Worm (Caenorhabditis elegans) whole organism, mixed stage, embryonic: ENCODE data around the gene nhr-164.

Experiments
- M03D4.4 ChIP-seq: sonication (generic microtip); optimal IDR thresholded peaks from 2 replicates; lab custom pipeline; 2017; ENCODE audit warnings: mild to moderate bottlenecking, missing genetic modification characterization, missing compliant biosample characterization
- bed-3 ChIP-seq: fragments of 200-800 bp; sonication (Bioruptor generic); optimal IDR thresholded peaks from 3 replicates; lab custom pipeline; 2018; ENCODE audit warnings: mild to moderate bottlenecking, missing genetic modification characterization, moderate library complexity, missing compliant biosample characterization
- blmp-1 ChIP-seq: fragments of 150-350 bp; optimal IDR thresholded peaks from 2 replicates; lab custom pipeline; 2014; ENCODE audit warnings: missing biosample characterization, missing genetic modification characterization
- ceh-39 ChIP-seq: fragments of 150-350 bp; optimal IDR thresholded peaks from 2 replicates; lab custom pipeline; 2014; ENCODE audit warnings: missing biosample characterization, missing genetic modification characterization
- ceh-43 ChIP-seq: fragments of 200-800 bp; sonication (Bioruptor generic); optimal IDR thresholded peaks from 2 replicates; lab custom pipeline; 2018; ENCODE audit warnings: mild to moderate bottlenecking, missing genetic modification characterization, moderate library complexity, missing compliant biosample characterization
- ceh-83 ChIP-seq: fragments of 200-800 bp; sonication (Bioruptor generic); optimal IDR thresholded peaks from 2 replicates; lab custom pipeline; 2018; ENCODE audit warnings: mild to moderate bottlenecking, missing genetic modification characterization, missing compliant biosample characterization
- ces-1 ChIP-seq: fragments of 150-350 bp; optimal IDR thresholded peaks from 2 replicates; lab custom pipeline; 2014; ENCODE audit warnings: missing biosample characterization, missing genetic modification reagents, missing genetic modification characterization
- cnd-1 ChIP-seq: fragments of 200-800 bp; sonication (Bioruptor generic); optimal IDR thresholded peaks from 2 replicates; lab custom pipeline; 2018; ENCODE audit warnings: mild to moderate bottlenecking, missing genetic modification characterization, missing compliant biosample characterization
- drap-1 ChIP-seq: fragments of 200-800 bp; sonication (Bioruptor generic); optimal IDR thresholded peaks from 3 replicates; lab custom pipeline; 2018; ENCODE audit warnings: mild to moderate bottlenecking, missing genetic modification characterization, missing compliant biosample characterization
- elt-1 ChIP-seq: sonication (generic microtip); optimal IDR thresholded peaks from 2 replicates; lab custom pipeline; 2017; ENCODE audit warnings: missing genetic modification characterization, mild to moderate bottlenecking, missing compliant biosample characterization, antibody characterized with exemption, moderate library complexity, borderline replicate concordance; ENCODE audit not compliant: insufficient read depth
- elt-3 ChIP-seq: fragments of 150-350 bp; optimal IDR thresholded peaks from 2 replicates; lab custom pipeline; 2014; ENCODE audit warnings: missing biosample characterization, missing genetic modification characterization
- flh-1 ChIP-seq: fragments of 200-800 bp; sonication (Bioruptor generic); optimal IDR thresholded peaks from 2 replicates; lab custom pipeline; 2018; ENCODE audit warnings: mild to moderate bottlenecking, missing genetic modification characterization, moderate library complexity, missing compliant biosample characterization
- ham-2 ChIP-seq: fragments of 200-800 bp; sonication (Bioruptor generic); optimal IDR thresholded peaks from 2 replicates; lab custom pipeline; 2018; ENCODE audit warnings: mild to moderate bottlenecking, missing genetic modification characterization, missing compliant biosample characterization
- hlh-1 ChIP-seq: fragments of 150-350 bp; optimal IDR thresholded peaks from 2 replicates; lab custom pipeline; 2014; ENCODE audit warnings: missing biosample characterization, missing genetic modification reagents, missing genetic modification characterization
- lin-13 ChIP-seq: fragments of 150-350 bp; optimal IDR thresholded peaks from 2 replicates; lab custom pipeline; 2014; ENCODE audit warnings: missing biosample characterization, missing genetic modification characterization
- lin-32 ChIP-seq: fragments of 200-800 bp; sonication (Bioruptor generic); optimal IDR thresholded peaks from 2 replicates; lab custom pipeline; 2018; ENCODE audit warnings: mild to moderate bottlenecking, missing genetic modification characterization, missing compliant biosample characterization
- lsy-2 ChIP-seq: fragments of 150-350 bp; optimal IDR thresholded peaks from 2 replicates; lab custom pipeline; 2014; ENCODE audit warnings: missing biosample characterization, missing genetic modification characterization
- mab-5 ChIP-seq: fragments of 150-350 bp; optimal IDR thresholded peaks from 2 replicates; lab custom pipeline; 2014; ENCODE audit warnings: missing biosample characterization, missing genetic modification characterization
- mep-1 ChIP-seq: fragments of 150-350 bp; optimal IDR thresholded peaks from 2 replicates; lab custom pipeline; 2017; ENCODE audit warnings: missing biosample characterization, missing genetic modification reagents, missing genetic modification characterization, inconsistent platforms
- mls-2 ChIP-seq: sonication (generic microtip); optimal IDR thresholded peaks from 2 replicates; lab custom pipeline; 2016; ENCODE audit warnings: mild to moderate bottlenecking, missing genetic modification characterization, moderate library complexity, missing compliant biosample characterization
- nhr-12 ChIP-seq: fragments of 150-350 bp; optimal IDR thresholded peaks from 2 replicates; lab custom pipeline; 2014; ENCODE audit warnings: missing biosample characterization, missing genetic modification characterization
- nhr-2 ChIP-seq: fragments of 150-350 bp; optimal IDR thresholded peaks from 2 replicates; lab custom pipeline; 2014; ENCODE audit warnings: missing biosample characterization, missing genetic modification characterization
- nhr-237 ChIP-seq: fragments of 150-350 bp; optimal IDR thresholded peaks from 2 replicates; lab custom pipeline; 2014; ENCODE audit warnings: missing biosample characterization, missing genetic modification characterization
- nhr-28 ChIP-seq: fragments of 150-350 bp; optimal IDR thresholded peaks from 2 replicates; lab custom pipeline; 2014; ENCODE audit warnings: missing biosample characterization, missing genetic modification characterization
- nhr-76 ChIP-seq: sonication (generic microtip); optimal IDR thresholded peaks from 2 replicates; lab custom pipeline; 2017; ENCODE audit warnings: missing biosample characterization, missing genetic modification characterization
- pha-4 ChIP-seq: fragments of 150-350 bp; optimal IDR thresholded peaks from 2 replicates; lab custom pipeline; 2018; ENCODE audit warnings: missing biosample characterization, missing genetic modification reagents, missing genetic modification characterization
- sem-2 ChIP-seq: fragments of 200-800 bp; sonication (Bioruptor generic); optimal IDR thresholded peaks from 2 replicates; lab custom pipeline; 2018; ENCODE audit warnings: mild to moderate bottlenecking, missing genetic modification characterization, missing compliant biosample characterization
- snpc-4 ChIP-seq: fragments of 150-350 bp; optimal IDR thresholded peaks from 2 replicates; lab custom pipeline; 2014; ENCODE audit warnings: missing biosample characterization, missing genetic modification characterization
- sptf-1 ChIP-seq: sonication (generic microtip); optimal IDR thresholded peaks from 2 replicates; lab custom pipeline; 2017; ENCODE audit warnings: mild to moderate bottlenecking, missing genetic modification characterization, moderate library complexity, missing compliant biosample characterization
- tbx-8 ChIP-seq: fragments of 200-800 bp; sonication (Bioruptor generic); optimal IDR thresholded peaks from 2 replicates; lab custom pipeline; 2018; ENCODE audit warnings: mild to moderate bottlenecking, missing genetic modification characterization, moderate library complexity, missing compliant biosample characterization
- unc-120 ChIP-seq: sonication (generic microtip); optimal IDR thresholded peaks from 2 replicates; lab custom pipeline; 2017; ENCODE audit warnings: missing genetic modification characterization, missing compliant biosample characterization; ENCODE audit not compliant: poor library complexity, severe bottlenecking
- unc-39 ChIP-seq: fragments of 150-350 bp; optimal IDR thresholded peaks from 2 replicates; lab custom pipeline; 2014; ENCODE audit warnings: missing biosample characterization, missing genetic modification characterization
- unc-62 ChIP-seq: fragments of 150-350 bp; optimal IDR thresholded peaks from 2 replicates; lab custom pipeline; 2014; ENCODE audit warnings: missing biosample characterization, missing genetic modification reagents, missing genetic modification characterization
- zip-8 ChIP-seq: fragments of 150-350 bp; optimal IDR thresholded peaks from 2 replicates; lab custom pipeline; 2014; ENCODE audit warnings: missing biosample characterization, missing genetic modification characterization
- ztf-11 ChIP-seq: fragments of 150-350 bp; optimal IDR thresholded peaks from 2 replicates; lab custom pipeline; 2014; ENCODE audit warnings: missing biosample characterization, missing genetic modification characterization

nhr-164 gene

DNA sequence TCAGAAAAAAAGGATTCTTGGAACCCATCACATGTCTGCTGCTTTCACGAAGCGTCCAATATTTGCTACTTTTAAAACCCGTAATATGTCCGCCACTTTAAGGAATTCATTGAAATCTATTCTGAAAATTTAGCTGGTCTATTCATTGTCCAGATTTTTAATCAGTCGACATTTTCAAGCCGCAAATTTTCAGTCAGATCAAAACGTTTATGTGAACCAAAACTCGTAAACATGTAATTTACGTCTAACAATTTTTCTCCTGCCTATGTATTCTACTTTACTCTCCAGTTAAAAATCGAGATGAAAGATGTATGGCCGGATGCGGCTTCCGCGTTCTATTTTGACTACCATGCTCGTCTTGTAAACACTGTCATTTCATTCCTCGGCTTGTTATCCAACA, 37.6 kb downstream of the nhr-164 start, which contains the start of gene srw-1:
srw-1 (plus strand) TSS at position 301 of the 400 bp plus-strand sequence.
- TF ChIP-seq blmp-1 (tag; lab: Kevin White, UChicago) = no peak
- no peak for TF ChIP-seq ztf-11 (tag; lab: Kevin White, UChicago)
- no peak for TF ChIP-seq lin-32
- TF ChIP-seq bed-3 = no peak
- no peak for TF ChIP-seq lin-13
- no peak for TF ChIP-seq nhr-237 (tag; lab: Kevin White, UChicago)
- TF ChIP-seq drap-1 (GFP tag; lab: Kevin White, UChicago) = no peak
- no peak for TF ChIP-seq unc-39
- TF ChIP-seq elt-3 (tag; lab: Kevin White, UChicago) = no peak
- no peak for TF ChIP-seq ceh-39
- no peak for TF ChIP-seq sem-2 (GFP tag; lab: Kevin White, UChicago)
- TF ChIP-seq M03D4.4 = no peak
- TF ChIP-seq sptf-1 (tag; lab: Kevin White, UChicago) = no peak
- TF ChIP-seq mep-1 (tag; lab: Kevin White, UChicago) = no peak
- TF ChIP-seq snpc-4 (tag; lab: Kevin White, UChicago) = no peak
- no peak for TF ChIP-seq nhr-2 (tag; lab: Kevin White, UChicago)
- no peak for TF ChIP-seq mls-2 (tag; lab: Kevin White, UChicago)
- no peak for TF ChIP-seq flh-1
- TF ChIP-seq pha-4 (tag; lab: Kevin White, UChicago) = no peak
- TF ChIP-seq ces-1 (GFP tag; lab: Kevin White, UChicago) = no peak

- TF ChIP-seq mep-1 (tag; lab: Kevin White, UChicago) (no peak), elt-1 (tag; lab: Kevin White, UChicago) (no peak), unc-39 (no peak), nhr-76 (tag; lab: Kevin White, UChicago) (no peak), lsy-2 (no peak), ceh-43 (GFP tag; lab: Kevin White, UChicago) (no peak), nhr-2 (tag; lab: Kevin White, UChicago) (no peak), nhr-237 (tag; lab: Kevin White, UChicago) (no peak), ces-1 (GFP tag; lab: Kevin White, UChicago) (no peak), drap-1 (GFP tag; lab: Kevin White, UChicago) (no peak), sptf-1 (tag; lab: Kevin White, UChicago) (no peak), lin-32 (no peak), ceh-83 (GFP tag; lab: Kevin White, UChicago) (no peak), unc-62 (GFP tag; lab: Kevin White, UChicago) (no peak)
Observed at ce11 chrV:15193909-15194308, 41.7 kb downstream of the nhr-164 start, which contains the start of gene Y75B12B.13. Gene Y75B12B.13 (minus strand): TSS chrV:15194009.

- no peak for TF ChIP-seq hlh-1 (tag; lab: Kevin White, UChicago)
- TF ChIP-seq elt-1 (tag; lab: Kevin White, UChicago) = no peak
- no peak for TF ChIP-seq pha-4 (tag; lab: Kevin White, UChicago)
- TF ChIP-seq bed-3 = no peak
- no peak for TF ChIP-seq lin-13
- no peak for TF ChIP-seq tbx-8
- no peak for TF ChIP-seq unc-62 (GFP tag; lab: Kevin White, UChicago)
- TF ChIP-seq mab-5 (tag; lab: Kevin White, UChicago) = no peak
- TF ChIP-seq ces-1 (GFP tag; lab: Kevin White, UChicago) = no peak
- no peak for TF ChIP-seq lin-32
- TF ChIP-seq unc-120 (tag; lab: Kevin White, UChicago) = no peak
- no peak for TF ChIP-seq sem-2 (GFP tag; lab: Kevin White, UChicago)
Observed at ce11 chrV:15192377-15192776, 43.2 kb downstream of the nhr-164 start, which contains the start of gene plc-2. Gene plc-2 (plus strand): TSS chrV:15192572.

ce11 chrV:15191971-15192370, 43.6 kb downstream of the nhr-164 start:
- no peak for TF ChIP-seq nhr-28
- no peak for TF ChIP-seq cnd-1 (tag; lab: Kevin White, UChicago)
- no peak for TF ChIP-seq ceh-39
- no peak for TF ChIP-seq lin-32
- TF ChIP-seq, all 35 proteins: peak for 0

- peak; percentile 93 for TF ChIP-seq ceh-83 (GFP tag; lab: Kevin White, UChicago)
- peak; percentile 88 for TF ChIP-seq tbx-8
- TF ChIP-seq drap-1 (GFP tag; lab: Kevin White, UChicago) = peak; percentile 99
- peak; percentile 47 for TF ChIP-seq mep-1 (tag; lab: Kevin White, UChicago)
- TF ChIP-seq unc-62 (GFP tag; lab: Kevin White, UChicago) = peak; percentile 24
- TF ChIP-seq nhr-237 (tag; lab: Kevin White, UChicago) = no peak
- no peak for TF ChIP-seq ceh-39
- TF ChIP-seq snpc-4 (tag; lab: Kevin White, UChicago) = no peak
- TF ChIP-seq mab-5 (tag; lab: Kevin White, UChicago) = peak; percentile 26
- no peak for TF ChIP-seq nhr-76 (tag; lab: Kevin White, UChicago)
- no peak for TF ChIP-seq unc-39
- TF ChIP-seq blmp-1 (tag; lab: Kevin White, UChicago) = no peak
- peak; percentile 83 for TF ChIP-seq lin-32
- no peak for TF ChIP-seq elt-3 (tag; lab: Kevin White, UChicago)
- no peak for TF ChIP-seq zip-8 (tag; lab: Kevin White, UChicago)
- TF ChIP-seq sem-2 (GFP tag; lab: Kevin White, UChicago) = peak; percentile 84
- TF ChIP-seq bed-3 = peak; percentile 76
- TF ChIP-seq ces-1 (GFP tag; lab: Kevin White, UChicago) = no peak
- peak; percentile 81 for TF ChIP-seq ham-2 (GFP tag; lab: Kevin White, UChicago)
- peak; percentile 52 for TF ChIP-seq lsy-2
- peak; percentile 94 for TF ChIP-seq unc-120 (tag; lab: Kevin White, UChicago)
- peak; percentile 94 for TF ChIP-seq cnd-1 (tag; lab: Kevin White, UChicago)
- TF ChIP-seq pha-4 (tag; lab: Kevin White, UChicago) = peak; percentile 75
- peak; percentile 28 for TF ChIP-seq hlh-1 (tag; lab: Kevin White, UChicago)
- peak; percentile 84 for TF ChIP-seq ceh-43 (GFP tag; lab: Kevin White, UChicago)
- peak; percentile 90 for TF ChIP-seq M03D4.4
- TF ChIP-seq nhr-12 (tag; lab: Kevin White, UChicago) = no peak
- peak; percentile 1 for TF ChIP-seq ztf-11 (tag; lab: Kevin White, UChicago)
- peak; percentile 93 for TF ChIP-seq sptf-1 (tag; lab: Kevin White, UChicago)
- TF ChIP-seq lin-13 = peak; percentile 61
- TF ChIP-seq flh-1 = peak; percentile 77
- no peak for TF ChIP-seq elt-1 (tag; lab: Kevin White, UChicago)
Observed at ce11 chrV:15190903-15191302, 44.7 kb downstream of the nhr-164 start, which contains the start of gene Y75B12B.11. Gene Y75B12B.11 (plus strand): TSS chrV:15191296.
